Fruit fly (Drosophila melanogaster): ENCODE data around the gene CG3106.
A peak's percentile ranks its signal among the peaks of the same experiment; 100 is the strongest.

The CG3106 gene

dm6 chrX:9652006-9652405 is 10.7 kb downstream of the CG3106 start (continued):
- peak; percentile 27 for TF ChIP-seq CG10669 (GFP tag; optimal IDR thresholded peaks at IDR 0.05)
- TF ChIP-seq CG6163 (GFP tag; IDR thresholded peaks at IDR 0.05): peak; percentile 68
- TF ChIP-seq dac (GFP tag; optimal IDR thresholded peaks at IDR 0.05): no peak
- TF ChIP-seq Gug (GFP tag; IDR thresholded peaks at IDR 0.05): no peak
- TF ChIP-seq CG11762 (GFP tag; optimal IDR thresholded peaks at IDR 0.05; ENCODE audit: insufficient read depth): no peak
- peak; percentile 45 for TF ChIP-seq OdsH (GFP tag; optimal IDR thresholded peaks at IDR 0.05)
- peak; percentile 27 for TF ChIP-seq CG31627 (GFP tag; optimal IDR thresholded peaks at IDR 0.05)
- TF ChIP-seq Sox15 (GFP tag; optimal IDR thresholded peaks at IDR 0.05): peak; percentile 36
- TF ChIP-seq Smox (GFP tag; optimal IDR thresholded peaks at IDR 0.05): peak; percentile 18
- peak; percentile 39 for TF ChIP-seq CG34406 (GFP tag; optimal IDR thresholded peaks at IDR 0.05)
- TF ChIP-seq CG3032 (tag; optimal IDR thresholded peaks at IDR 0.05): peak; percentile 34
- no peak for TF ChIP-seq Hr38 (GFP tag; optimal IDR thresholded peaks at IDR 0.05)
- TF ChIP-seq cyc (GFP tag; optimal IDR thresholded peaks at IDR 0.05): peak; percentile 10
- TF ChIP-seq eg (GFP tag; IDR thresholded peaks at IDR 0.05): peak; percentile 54; the same call in 1 of the 3 replicates
- TF ChIP-seq spab (GFP tag; optimal IDR thresholded peaks at IDR 0.05): peak; percentile 4
- TF ChIP-seq Hr4 (GFP tag; optimal IDR thresholded peaks at IDR 0.05): peak; percentile 24
- peak; percentile 18; the same call in 1 of the 2 replicates for TF ChIP-seq CG15336 (GFP tag; IDR thresholded peaks at IDR 0.05)
- peak; percentile 8 for TF ChIP-seq Sox102F (GFP tag; optimal IDR thresholded peaks at IDR 0.05)
- peak; percentile 49 for TF ChIP-seq acj6 (GFP tag; optimal IDR thresholded peaks at IDR 0.05)
- TF ChIP-seq CG8632 (GFP tag; optimal IDR thresholded peaks at IDR 0.05): peak; percentile 3
- TF ChIP-seq salr (GFP tag; optimal IDR thresholded peaks at IDR 0.05): no peak
- TF ChIP-seq CG3919 (GFP tag; optimal IDR thresholded peaks at IDR 0.05): peak; percentile 49
- peak; percentile 11 for TF ChIP-seq CG11902 (GFP tag; optimal IDR thresholded peaks at IDR 0.05)

- peak; percentile 94 for TF ChIP-seq dsx (GFP tag; optimal IDR thresholded peaks at IDR 0.05; ENCODE audit: poor library complexity, severe bottlenecking)
- TF ChIP-seq CG11294 (GFP tag; IDR thresholded peaks at IDR 0.05): peak; percentile 93
- peak; percentile 95 for TF ChIP-seq Hr4 (GFP tag; optimal IDR thresholded peaks at IDR 0.05)
- peak; percentile 97 for TF ChIP-seq CG7368 (GFP tag; optimal IDR thresholded peaks at IDR 0.05)
- peak; percentile 98 for TF ChIP-seq eg (GFP tag; IDR thresholded peaks at IDR 0.05)
- peak; percentile 97 for TF ChIP-seq CG8319 (GFP tag; optimal IDR thresholded peaks at IDR 0.05)
- peak; percentile 99 for TF ChIP-seq CG3919 (GFP tag; optimal IDR thresholded peaks at IDR 0.05)
- TF ChIP-seq CG32006 (GFP tag; optimal IDR thresholded peaks at IDR 0.05): peak; percentile 98
- peak; percentile 98 for TF ChIP-seq CG1621 (tag; optimal IDR thresholded peaks at IDR 0.05)
- peak; percentile 98 for TF ChIP-seq CG10631 (GFP tag; optimal IDR thresholded peaks at IDR 0.05)
- TF ChIP-seq lz (GFP tag; optimal IDR thresholded peaks at IDR 0.05): peak; percentile 96
- peak; percentile 97 for TF ChIP-seq CG9139 (GFP tag; optimal IDR thresholded peaks at IDR 0.05)
- peak; percentile 98 for TF ChIP-seq Sox14 (GFP tag; optimal IDR thresholded peaks at IDR 0.05)
- TF ChIP-seq fkh (GFP tag; optimal IDR thresholded peaks at IDR 0.05): peak; percentile 48
- peak; percentile 98 for TF ChIP-seq CG8119 (GFP tag; IDR thresholded peaks at IDR 0.05)
- TF ChIP-seq CG11902 (GFP tag; optimal IDR thresholded peaks at IDR 0.05): peak; percentile 97
- peak; percentile 97 for TF ChIP-seq Sox102F (GFP tag; optimal IDR thresholded peaks at IDR 0.05)
- peak; percentile 98 for TF ChIP-seq fd59A (GFP tag; optimal IDR thresholded peaks at IDR 0.05)
- peak; percentile 94 to 97 for TF ChIP-seq salr (GFP tag; optimal IDR thresholded peaks at IDR 0.05)
- peak; percentile 97 for TF ChIP-seq CG34406 (GFP tag; optimal IDR thresholded peaks at IDR 0.05)
- TF ChIP-seq Ets21C (GFP tag; optimal IDR thresholded peaks at IDR 0.05): peak; percentile 95
- TF ChIP-seq topi (GFP tag; optimal IDR thresholded peaks at IDR 0.05): peak; percentile 99
- TF ChIP-seq esn (GFP tag; optimal IDR thresholded peaks at IDR 0.05): peak; percentile 97
- peak; percentile 98 for TF ChIP-seq cyc (GFP tag; optimal IDR thresholded peaks at IDR 0.05)
- peak; percentile 96 for TF ChIP-seq dac (GFP tag; optimal IDR thresholded peaks at IDR 0.05)
- TF ChIP-seq Hr39 (GFP tag; optimal IDR thresholded peaks at IDR 0.05): peak; percentile 97
- peak; percentile 98 for TF ChIP-seq CG11762 (GFP tag; optimal IDR thresholded peaks at IDR 0.05; ENCODE audit: insufficient read depth)
- peak; percentile 99 for TF ChIP-seq Eip75B (GFP tag; optimal IDR thresholded peaks at IDR 0.05)
- peak; percentile 99 for TF ChIP-seq Eip78C (GFP tag)
- peak; percentile 99 for TF ChIP-seq net (GFP tag; optimal IDR thresholded peaks at IDR 0.05)
- TF ChIP-seq CG4318 (GFP tag; optimal IDR thresholded peaks at IDR 0.05): peak; percentile 97
- peak; percentile 97 for TF ChIP-seq CG3032 (tag; optimal IDR thresholded peaks at IDR 0.05)
- TF ChIP-seq fd85E (GFP tag; optimal IDR thresholded peaks at IDR 0.05): peak; percentile 95
- peak; percentile 98 for TF ChIP-seq spab (GFP tag; optimal IDR thresholded peaks at IDR 0.05)
- TF ChIP-seq Ets96B (tag; optimal IDR thresholded peaks at IDR 0.05): peak; percentile 97
- peak; percentile 98 for TF ChIP-seq achi (GFP tag; optimal IDR thresholded peaks at IDR 0.05)
- TF ChIP-seq CG6163 (GFP tag; IDR thresholded peaks at IDR 0.05): peak; percentile 99
These were observed 11.7 kb downstream of the CG3106 start for dm6 chrX:9650757-9651594.
